Worm (Caenorhabditis elegans): ENCODE results near the gene nol-6.

DNA sequence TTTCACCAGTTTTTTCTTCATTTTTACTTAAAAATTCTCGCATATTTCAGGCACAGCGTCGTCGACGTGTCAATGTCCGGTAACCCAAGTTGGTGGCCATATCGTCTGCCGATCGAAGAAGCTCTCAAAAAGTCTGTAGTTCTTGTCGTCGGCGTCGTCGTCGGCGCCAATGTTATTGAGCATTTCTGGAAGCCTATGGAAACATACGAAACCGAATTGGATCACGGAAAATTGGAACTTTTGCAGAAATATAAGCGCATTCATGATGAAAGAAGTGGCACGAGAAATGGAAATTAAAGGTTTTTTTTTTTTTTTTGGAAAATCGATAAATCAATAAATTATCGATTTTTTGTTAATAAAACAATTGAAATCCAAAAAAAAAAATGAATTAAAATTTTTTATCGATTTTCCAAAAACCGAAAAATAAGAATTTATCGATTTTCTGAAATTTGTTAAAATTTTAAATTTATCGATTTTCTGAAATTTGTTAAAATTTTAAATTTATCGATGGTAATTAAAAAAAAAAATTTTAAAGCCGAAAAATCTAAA lies 24.9 kb downstream of the nol-6 start, which contains the start of gene alkb-1:
- TF ChIP-seq ceh-83 (GFP tag; optimal IDR thresholded peaks at IDR 0.05) (no peak), ceh-43 (GFP tag; optimal IDR thresholded peaks at IDR 0.05) (no peak), pha-4 (tag; optimal IDR thresholded peaks at IDR 0.05) (no peak), nhr-12 (tag; optimal IDR thresholded peaks at IDR 0.05) (no peak), unc-39 (tag; optimal IDR thresholded peaks at IDR 0.05) (no peak), nhr-237 (tag; optimal IDR thresholded peaks at IDR 0.05) (no peak), sem-2 (GFP tag; optimal IDR thresholded peaks at IDR 0.05) (no peak), snpc-4 (tag; optimal IDR thresholded peaks at IDR 0.05) (no peak), lsy-2 (tag; optimal IDR thresholded peaks at IDR 0.05) (no peak)

Measured in whole organism, mixed stage, embryonic.